Worm (Caenorhabditis elegans): ENCODE measurements around the gene rgef-1.

DNA sequence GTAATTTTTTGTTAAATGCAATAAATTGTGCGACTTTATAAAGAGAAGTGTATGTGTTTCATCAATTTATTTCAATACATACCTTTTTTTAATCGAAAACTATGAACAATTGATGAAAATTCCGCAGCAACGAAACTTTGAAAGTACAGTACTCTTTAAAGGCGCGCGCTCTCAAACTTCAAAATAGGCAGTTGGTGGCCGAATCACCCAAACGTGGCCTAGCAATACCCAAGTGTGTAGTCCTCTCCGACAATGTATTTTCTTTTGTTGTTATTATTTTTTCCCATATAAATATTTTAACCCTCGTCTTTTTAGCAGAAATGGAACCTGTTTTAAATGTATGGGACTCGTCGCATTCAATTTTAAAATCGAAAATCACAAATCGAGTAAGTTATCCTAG lies 25.0 kb downstream of the rgef-1 start, which contains the start of gene C50F4.4:
- no peak for TF ChIP-seq skn-1 (tag; optimal IDR thresholded peaks at IDR 0.05)
- no peak for TF ChIP-seq elt-3 (tag; optimal IDR thresholded peaks at IDR 0.05)
- no peak for TF ChIP-seq nhr-12 (tag; optimal IDR thresholded peaks at IDR 0.05)
- no peak for TF ChIP-seq egl-27 (tag; optimal IDR thresholded peaks at IDR 0.05)
- TF ChIP-seq snpc-4 (tag; optimal IDR thresholded peaks at IDR 0.05) = peak; percentile 49
- TF ChIP-seq nhr-11 (tag; optimal IDR thresholded peaks at IDR 0.05) = no peak
- no peak for TF ChIP-seq daf-12 (tag; optimal IDR thresholded peaks at IDR 0.05)
- no peak for TF ChIP-seq ZK546.5 (tag; optimal IDR thresholded peaks at IDR 0.05)
- TF ChIP-seq nhr-28 (tag; optimal IDR thresholded peaks at IDR 0.05) = no peak
- no peak for TF ChIP-seq ceh-82 (tag; optimal IDR thresholded peaks at IDR 0.05)
- no peak for TF ChIP-seq unc-39 (tag; optimal IDR thresholded peaks at IDR 0.05)
- no peak for TF ChIP-seq nhr-237 (tag; optimal IDR thresholded peaks at IDR 0.05)

Measured in whole organism, L3 larva.